Fruit fly (Drosophila melanogaster): ENCODE data around the gene msk.

Gene msk

DNA sequence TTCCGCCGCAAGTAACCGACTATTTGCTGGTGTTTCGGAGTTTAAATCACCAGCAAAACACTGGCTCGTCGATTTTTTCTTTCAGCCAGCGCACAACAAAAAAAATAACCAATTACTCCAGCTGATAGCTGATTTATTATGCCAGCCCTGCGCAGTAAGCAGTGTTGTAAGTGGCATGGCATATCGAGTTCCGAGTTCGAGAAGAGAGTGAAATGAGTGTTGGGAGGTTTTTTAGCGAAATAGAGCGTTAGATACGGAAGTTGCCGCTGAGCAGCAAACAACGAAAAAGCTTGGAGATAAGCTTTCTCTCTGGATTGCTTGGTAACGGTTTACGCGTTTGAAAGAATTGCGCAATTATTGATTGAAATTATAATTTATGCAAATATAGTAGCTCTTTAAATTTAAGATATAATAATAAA lies 24.3 kb upstream of the msk start, which contains the start of gene CG7565 (continued):
- TF ChIP-seq CG8944 (GFP tag; optimal IDR thresholded peaks at IDR 0.05) (no peak), CG6791 (GFP tag; IDR thresholded peaks at IDR 0.05; ENCODE audit: partially characterized antibody) (peak; percentile 56; the same call in 1 of the 3 replicates), dysf (GFP tag; IDR thresholded peaks at IDR 0.05) (no peak), CG32767 (GFP tag; IDR thresholded peaks at IDR 0.05) (no peak), vfl (GFP tag; optimal IDR thresholded peaks at IDR 0.05) (peak; percentile 50), PHDP (tag; optimal IDR thresholded peaks at IDR 0.05) (peak; percentile 30), jing (GFP tag; optimal IDR thresholded peaks at IDR 0.05) (no peak), CG11093 (GFP tag; IDR thresholded peaks at IDR 0.05) (no peak), org-1 (GFP tag; optimal IDR thresholded peaks at IDR 0.05) (peak; percentile 26), BEAF-32 (GFP tag; optimal IDR thresholded peaks at IDR 0.05) (peak; percentile 55), CG8281 (tag; optimal IDR thresholded peaks at IDR 0.05) (no peak), CG16779 (GFP tag; IDR thresholded peaks at IDR 0.05) (no peak), Abd-B (GFP tag; optimal IDR thresholded peaks at IDR 0.05) (no peak), CG17385 (GFP tag; optimal IDR thresholded peaks at IDR 0.05) (peak; percentile 50), maf-S (GFP tag; optimal IDR thresholded peaks at IDR 0.05) (peak; percentile 42), Trl (optimal IDR thresholded peaks at IDR 0.05) (peak; percentile 67 to 71), Trl (GFP tag; optimal IDR thresholded peaks at IDR 0.05) (peak; percentile 85), NK7.1 (GFP tag; optimal IDR thresholded peaks at IDR 0.05) (no peak), ATbp (GFP tag; optimal IDR thresholded peaks at IDR 0.05) (no peak), Neu2 (GFP tag; optimal IDR thresholded peaks at IDR 0.05; ENCODE audit: borderline replicate concordance) (no peak), CG2129 (GFP tag; IDR thresholded peaks at IDR 0.05; ENCODE audit: partially characterized antibody) (no peak), CG5180 (GFP tag; optimal IDR thresholded peaks at IDR 0.05) (no peak), sens (GFP tag) (peak; percentile 69), bigmax (GFP tag; optimal IDR thresholded peaks at IDR 0.05) (peak; percentile 60), CG14050 (GFP tag; IDR thresholded peaks at IDR 0.05) (no peak), Med (GFP tag) (peak; percentile 96), Rfx (GFP tag; IDR thresholded peaks at IDR 0.05) (peak; percentile 71), Ets97D (GFP tag; optimal IDR thresholded peaks at IDR 0.05) (peak; percentile 81), Ets65A (GFP tag) (peak; percentile 42), CG9932 (GFP tag; IDR thresholded peaks at IDR 0.05) (peak; percentile 56), p53 (GFP tag; optimal IDR thresholded peaks at IDR 0.05) (no peak), Vsx1 (GFP tag; optimal IDR thresholded peaks at IDR 0.05) (peak; percentile 40), disco-r (GFP tag; optimal IDR thresholded peaks at IDR 0.05) (no peak), Nf-YC (tag; optimal IDR thresholded peaks at IDR 0.05) (no peak), Six4 (GFP tag; optimal IDR thresholded peaks at IDR 0.05) (no peak), CG6654 (GFP tag; optimal IDR thresholded peaks at IDR 0.05) (no peak), cwo (GFP tag; optimal IDR thresholded peaks at IDR 0.05) (peak; percentile 56), CG3065 (GFP tag; optimal IDR thresholded peaks at IDR 0.05) (no peak), Hey (tag; optimal IDR thresholded peaks at IDR 0.05) (no peak), eve (GFP tag; optimal IDR thresholded peaks at IDR 0.05) (no peak), dm (GFP tag; optimal IDR thresholded peaks at IDR 0.05) (peak; percentile 18), gem (tag; optimal IDR thresholded peaks at IDR 0.05) (peak; percentile 5), Xbp1 (GFP tag; optimal IDR thresholded peaks at IDR 0.05) (peak; percentile 47), Mrtf (GFP tag; IDR thresholded peaks at IDR 0.05) (no peak), CG3163 (GFP tag; optimal IDR thresholded peaks at IDR 0.05) (peak; percentile 66), CG30020 (tag; optimal IDR thresholded peaks at IDR 0.05) (no peak), al (GFP tag; IDR thresholded peaks at IDR 0.05) (no peak), CG1792 (GFP tag; optimal IDR thresholded peaks at IDR 0.05) (no peak), Kr (GFP tag; optimal IDR thresholded peaks at IDR 0.05) (no peak), abd-A (tag; optimal IDR thresholded peaks at IDR 0.05) (peak; percentile 75), CG7745 (tag; optimal IDR thresholded peaks at IDR 0.05) (no peak), Optix (GFP tag; IDR thresholded peaks at IDR 0.05) (no peak)

All from whole organism, embryonic.